Fruit fly (Drosophila melanogaster) whole organism, wandering third instar larva: ENCODE measurements around the gene Spx.

Source experiments
- Abd-B ChIP-seq: fragments of >200 bp; optimal IDR thresholded peaks from 2 replicates; lab custom pipeline; 2017; ENCODE audit warnings: missing biosample characterization, missing genetic modification characterization
- CG32264 ChIP-seq: fragments of 200-800 bp; sonication (Bioruptor generic); optimal IDR thresholded peaks from 2 replicates; lab custom pipeline; 2016; ENCODE audit warnings: missing biosample characterization, missing genetic modification characterization
- CrebA ChIP-seq: fragments of 200-800 bp; sonication (Bioruptor generic); optimal IDR thresholded peaks from 2 replicates; lab custom pipeline; 2016; ENCODE audit warnings: missing biosample characterization, mild to moderate bottlenecking, missing genetic modification characterization, borderline replicate concordance
- Dif ChIP-seq: fragments of 200-275, 200-300 bp; sonication (Bioruptor generic); optimal IDR thresholded peaks from 2 replicates; lab custom pipeline; 2018; ENCODE audit warnings: missing biosample characterization, missing genetic modification characterization; ENCODE audit not compliant: partially characterized antibody
- GATAd ChIP-seq: sonication (Bioruptor generic); optimal IDR thresholded peaks from 2 replicates; lab custom pipeline; 2016; ENCODE audit warnings: missing biosample characterization, missing genetic modification characterization
- HLH106 ChIP-seq: fragments of 200-800 bp; optimal IDR thresholded peaks from 3 replicates; lab custom pipeline; 2019; ENCODE audit warnings: missing biosample characterization, mild to moderate bottlenecking, missing genetic modification characterization, moderate library complexity
- Hnf4 ChIP-seq: fragments of 200-800 bp; sonication (Bioruptor generic); optimal IDR thresholded peaks from 2 replicates; lab custom pipeline; 2016; ENCODE audit warnings: missing biosample characterization, mild to moderate bottlenecking, missing genetic modification characterization
- Hr78 ChIP-seq: fragments of >200 bp; optimal IDR thresholded peaks from 2 replicates; lab custom pipeline; 2017; ENCODE audit warnings: missing biosample characterization, missing genetic modification characterization
- Hr83 ChIP-seq: fragments of 200-300 bp; sonication (Bioruptor generic); optimal IDR thresholded peaks from 2 replicates; lab custom pipeline; 2016; ENCODE audit warnings: missing biosample characterization, mild to moderate bottlenecking, missing genetic modification characterization, moderate library complexity; ENCODE audit not compliant: poor library complexity, severe bottlenecking
- Jra ChIP-seq: sonication (Bioruptor generic); optimal IDR thresholded peaks from 2 replicates; lab custom pipeline; 2016; ENCODE audit warnings: missing biosample characterization, missing genetic modification characterization
- Mio ChIP-seq: sonication (Bioruptor generic); optimal IDR thresholded peaks from 2 replicates; lab custom pipeline; 2016; ENCODE audit warnings: missing biosample characterization, missing genetic modification characterization
- N ChIP-seq: fragments of >200 bp; optimal IDR thresholded peaks from 2 replicates; lab custom pipeline; 2018; ENCODE audit warnings: missing biosample characterization, missing external identifiers, missing genetic modification characterization
- OdsH ChIP-seq: fragments of 200-800 bp; sonication (Bioruptor generic); optimal IDR thresholded peaks from 2 replicates; lab custom pipeline; 2016; ENCODE audit warnings: missing biosample characterization, mild to moderate bottlenecking, missing genetic modification characterization
- Rel ChIP-seq, 2 experiments: fragments of 200-800 bp; sonication (Bioruptor generic) in 1 of 2; optimal IDR thresholded peaks; 2 replicates in 1 of 2; 3 replicates in 1 of 2; lab custom pipeline; 2016 to 2019; ENCODE audit warnings: mild to moderate bottlenecking in 2 of 2, missing biosample characterization in 2 of 2, missing genetic modification characterization in 2 of 2, moderate library complexity in 1 of 2
- Sp1 ChIP-seq: fragments of 200-800 bp; sonication (Bioruptor generic); optimal IDR thresholded peaks from 3 replicates; lab custom pipeline; 2019; ENCODE audit warnings: missing biosample characterization, mild to moderate bottlenecking, missing genetic modification characterization, moderate library complexity
- br ChIP-seq: fragments of 200-800 bp; sonication (Bioruptor generic); optimal IDR thresholded peaks from 2 replicates; lab custom pipeline; 2016; ENCODE audit warnings: missing biosample characterization, missing genetic modification characterization
- brk ChIP-seq: fragments of 200-800 bp; sonication (Bioruptor generic); optimal IDR thresholded peaks from 2 replicates; lab custom pipeline; 2016; ENCODE audit warnings: missing biosample characterization, mild to moderate bottlenecking, missing genetic modification characterization
- dl ChIP-seq, 2 experiments: fragments of 175-275, 200-275 bp in 1 of 2; fragments of 200-275 bp in 1 of 2; sonication (Bioruptor generic); optimal IDR thresholded peaks; lab custom pipeline; 2018; ENCODE audit warnings: mild to moderate bottlenecking in 2 of 2, missing biosample characterization in 2 of 2, missing genetic modification characterization in 2 of 2, moderate library complexity in 2 of 2; ENCODE audit not compliant: partially characterized antibody in 2 of 2, insufficient read depth in 1 of 2
- dsf ChIP-seq: sonication (Bioruptor generic); optimal IDR thresholded peaks from 2 replicates; lab custom pipeline; 2016; ENCODE audit warnings: missing biosample characterization, missing genetic modification characterization, borderline replicate concordance
- h ChIP-seq: fragments of 200-800 bp; sonication (Bioruptor generic); optimal IDR thresholded peaks from 3 replicates; lab custom pipeline; 2016; ENCODE audit warnings: missing biosample characterization, mild to moderate bottlenecking, missing genetic modification characterization
- jim ChIP-seq: fragments of 175-275, 200-325 bp; sonication (Bioruptor generic); optimal IDR thresholded peaks from 2 replicates; lab custom pipeline; 2016; ENCODE audit warnings: missing biosample characterization, mild to moderate bottlenecking, missing genetic modification characterization
- lola ChIP-seq: fragments of >200 bp; optimal IDR thresholded peaks from 2 replicates; lab custom pipeline; 2017; ENCODE audit warnings: missing biosample characterization, missing genetic modification characterization
- pan ChIP-seq: fragments of >200 bp; optimal IDR thresholded peaks from 2 replicates; lab custom pipeline; 2017
- psq ChIP-seq: fragments of 200-800 bp; sonication (Bioruptor generic); optimal IDR thresholded peaks from 3 replicates; lab custom pipeline; 2017; ENCODE audit warnings: missing biosample characterization, mild to moderate bottlenecking, missing genetic modification characterization, moderate library complexity
- rgr ChIP-seq: fragments of 200-800 bp; sonication (Bioruptor generic); optimal IDR thresholded peaks from 3 replicates; lab custom pipeline; 2016; ENCODE audit warnings: missing biosample characterization, mild to moderate bottlenecking, missing genetic modification characterization
- sage ChIP-seq: fragments of 200-800 bp; sonication (Bioruptor generic); optimal IDR thresholded peaks from 2 replicates; lab custom pipeline; 2016; ENCODE audit warnings: missing biosample characterization, mild to moderate bottlenecking, missing genetic modification characterization
- sv ChIP-seq: fragments of 200-800 bp; sonication (Bioruptor generic); optimal IDR thresholded peaks from 3 replicates; lab custom pipeline; 2016; ENCODE audit warnings: missing biosample characterization, missing genetic modification characterization
- tai ChIP-seq: sonication (Bioruptor generic); optimal IDR thresholded peaks from 2 replicates; lab custom pipeline; 2016; ENCODE audit warnings: missing biosample characterization, missing genetic modification characterization
- usp ChIP-seq: fragments of >200 bp; optimal IDR thresholded peaks from 2 replicates; lab custom pipeline; 2017; ENCODE audit warnings: missing biosample characterization, missing genetic modification characterization
- woc ChIP-seq: sonication (Bioruptor generic); optimal IDR thresholded peaks from 2 replicates; lab custom pipeline; 2016; ENCODE audit warnings: missing biosample characterization, mild to moderate bottlenecking, missing genetic modification characterization

The Spx gene

DNA sequence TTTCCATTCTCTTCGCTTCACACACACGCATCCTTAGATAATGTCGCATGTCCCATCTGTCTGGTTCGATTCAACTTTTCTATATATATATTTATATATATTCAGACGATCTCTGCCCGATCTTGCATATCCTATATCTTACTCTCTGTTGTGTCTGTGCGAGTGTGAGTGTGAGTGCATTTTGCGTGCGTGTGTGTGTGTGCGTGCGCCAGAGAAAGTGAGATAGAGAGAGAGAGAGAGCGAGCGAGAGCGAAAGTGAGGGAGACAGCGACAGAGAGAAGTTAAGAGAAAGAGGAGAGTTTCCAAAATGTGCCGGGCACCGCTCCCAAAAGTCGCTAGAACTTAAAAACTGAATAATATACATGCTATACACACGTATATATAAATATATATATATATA is 23.9 kb upstream of the Spx start:
- TF ChIP-seq N (GFP tag; lab: Kevin White, UChicago) (no peak), Sp1 (no peak), Abd-B (no peak)

DNA sequence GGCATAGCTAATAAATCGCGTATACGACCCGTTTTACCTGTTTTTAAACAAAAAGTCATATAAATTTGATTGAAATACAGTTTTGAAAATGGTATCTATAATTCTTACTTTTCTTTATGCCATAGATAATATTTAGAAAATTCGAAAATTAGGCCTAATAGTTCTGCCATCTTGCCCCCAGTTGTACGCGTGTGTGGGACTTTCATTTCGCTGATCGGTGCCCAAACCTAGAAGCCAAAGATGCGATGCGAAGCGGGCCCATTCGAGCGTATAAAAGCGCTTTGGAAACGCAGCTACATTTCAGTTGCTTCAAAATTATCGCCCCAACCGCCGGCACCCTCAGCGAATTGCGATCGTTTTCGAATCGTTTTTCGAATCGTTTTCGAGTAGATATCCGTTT is 18.6 kb upstream of the Spx start, which contains the start of gene CG14445:
Gene CG14445, plus strand, starts transcription at position 301 of the 400 bp plus-strand sequence.
- TF ChIP-seq Abd-B (no peak), sv (GFP tag; lab: Kevin White, UChicago) (no peak), CrebA (GFP tag; lab: Kevin White, UChicago) (no peak), brk (GFP tag; lab: Kevin White, UChicago) (no peak), sage (GFP tag; lab: Kevin White, UChicago) (no peak), OdsH (GFP tag; lab: Kevin White, UChicago) (no peak), Hr83 (GFP tag; lab: Kevin White, UChicago) (no peak), GATAd (GFP tag; lab: Kevin White, UChicago) (no peak), lola (GFP tag; lab: Kevin White, UChicago) (no peak), Mio (GFP tag; lab: Kevin White, UChicago) (no peak), N (GFP tag; lab: Kevin White, UChicago) (no peak), psq (no peak), HLH106 (tag; lab: Kevin White, UChicago) (no peak), Sp1 (no peak), Rel (GFP tag; optimal IDR thresholded peaks at IDR 0.05; lab: Kevin White, UChicago) (no peak), Rel (tag; optimal IDR thresholded peaks at IDR 0.05; lab: Kevin White, UChicago) (no peak)
- TF ChIP-seq, all 38 proteins: peak for 0

DNA sequence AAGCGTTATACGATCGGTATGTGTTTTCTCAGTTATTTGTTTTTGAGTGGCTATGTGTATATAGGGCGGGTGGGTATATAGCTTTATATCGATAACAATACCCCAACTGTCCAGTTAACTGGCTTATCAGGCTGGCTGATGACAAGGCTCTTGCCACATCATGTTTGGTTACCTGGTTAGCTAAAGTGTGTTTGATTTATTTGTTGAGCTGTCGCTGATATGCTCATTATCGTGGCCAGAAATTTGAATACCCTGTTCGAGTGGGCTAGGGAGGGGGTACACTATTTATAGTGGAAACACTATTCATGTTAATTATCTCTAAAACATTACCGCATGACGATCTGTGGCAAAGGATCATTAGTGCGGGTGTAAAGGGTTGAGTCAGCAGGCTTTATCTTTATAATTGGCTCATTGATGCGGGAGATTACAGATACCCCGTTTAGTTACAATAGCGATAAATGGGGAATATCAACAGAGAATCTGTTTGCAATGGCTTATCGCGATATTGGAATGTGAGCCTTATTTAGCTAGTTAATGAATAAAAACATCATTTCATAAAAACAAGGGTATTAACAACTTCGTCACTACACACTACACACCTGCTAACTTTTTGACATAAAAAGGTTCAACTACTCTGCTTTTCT is 2.6 kb upstream of the Spx start:
- TF ChIP-seq pan (lab: Kevin White, UChicago) (no peak), woc (GFP tag; lab: Kevin White, UChicago) (no peak), Jra (GFP tag; lab: Kevin White, UChicago) (no peak), h (GFP tag; lab: Kevin White, UChicago) (no peak), dl (GFP tag; optimal IDR thresholded peaks at IDR 0.05; lab: Kevin White, UChicago; ENCODE audit: insufficient read depth in 1 of 2, partially characterized antibody in 2 of 2) (no peak), Hr78 (GFP tag; lab: Kevin White, UChicago) (no peak), jim (GFP tag; lab: Kevin White, UChicago) (no peak), psq (no peak), CG32264 (GFP tag; lab: Kevin White, UChicago) (no peak), sv (GFP tag; lab: Kevin White, UChicago) (no peak), lola (GFP tag; lab: Kevin White, UChicago) (no peak), sage (GFP tag; lab: Kevin White, UChicago) (no peak), Dif (no peak), OdsH (GFP tag; lab: Kevin White, UChicago) (no peak), GATAd (GFP tag; lab: Kevin White, UChicago) (no peak), usp (GFP tag; lab: Kevin White, UChicago) (no peak), rgr (GFP tag; lab: Kevin White, UChicago) (no peak), br (no peak), Hr83 (GFP tag; lab: Kevin White, UChicago) (no peak), Hnf4 (no peak)

dm6 chrX:6253701-6254100 is 1.9 kb upstream of the Spx start:
- no peak for TF ChIP-seq jim (GFP tag; lab: Kevin White, UChicago)
- TF ChIP-seq dl (GFP tag; optimal IDR thresholded peaks at IDR 0.05; lab: Kevin White, UChicago; ENCODE audit: insufficient read depth in 1 of 2, partially characterized antibody in 2 of 2), result no peak
- TF ChIP-seq brk (GFP tag; lab: Kevin White, UChicago), result no peak
- no peak for TF ChIP-seq Rel (GFP tag; optimal IDR thresholded peaks at IDR 0.05; lab: Kevin White, UChicago)
- TF ChIP-seq Rel (tag; optimal IDR thresholded peaks at IDR 0.05; lab: Kevin White, UChicago), result no peak
- TF ChIP-seq usp (GFP tag; lab: Kevin White, UChicago), result no peak
- TF ChIP-seq dsf (GFP tag; lab: Kevin White, UChicago), result no peak
- no peak for TF ChIP-seq woc (GFP tag; lab: Kevin White, UChicago)
- no peak for TF ChIP-seq N (GFP tag; lab: Kevin White, UChicago)
- no peak for TF ChIP-seq tai (GFP tag; lab: Kevin White, UChicago)
- no peak for TF ChIP-seq Abd-B
- TF ChIP-seq, all 38 proteins: peak for 0
